Worm (Caenorhabditis elegans) whole organism, L1 larva: ENCODE data around the gene C14C11.2.

Experiments used
- egl-27 ChIP-seq, 2 experiments: fragments of 150-350 bp in 1 of 2; sonication (generic microtip); optimal IDR thresholded peaks; 3 replicates each; lab custom pipeline; 2017 to 2018; ENCODE audit warnings: missing biosample characterization in 2 of 2, missing genetic modification characterization in 2 of 2, missing genetic modification reagents in 2 of 2
- elt-2 ChIP-seq: sonication (generic microtip); optimal IDR thresholded peaks from 2 replicates; lab custom pipeline; 2016; ENCODE audit warnings: missing genetic modification characterization, mild to moderate bottlenecking, inconsistent platforms, missing compliant biosample characterization, missing genetic modification reagents
- lsy-2 ChIP-seq, 2 experiments: fragments of 150-350 bp; optimal IDR thresholded peaks; 2 replicates each; lab custom pipeline; 2014; ENCODE audit warnings: missing biosample characterization in 2 of 2, missing genetic modification characterization in 2 of 2
- nhr-77 ChIP-seq: fragments of 150-350 bp; optimal IDR thresholded peaks from 2 replicates; lab custom pipeline; 2014; ENCODE audit warnings: missing biosample characterization, missing genetic modification characterization
- xbp-1 ChIP-seq: sonication (generic microtip); optimal IDR thresholded peaks from 2 replicates; lab custom pipeline; 2016; ENCODE audit warnings: missing genetic modification characterization, missing compliant biosample characterization

ce11 chrV:5667337-5667736, 6.4 kb downstream of the C14C11.2 start:
- TF ChIP-seq xbp-1 (tag; lab: Kevin White, UChicago) (no peak), lsy-2 (tag; optimal IDR thresholded peaks at IDR 0.05; lab: Kevin White, UChicago) (no peak), elt-2 (tag; lab: Kevin White, UChicago) (no peak), egl-27 (tag; optimal IDR thresholded peaks at IDR 0.05; lab: Kevin White, UChicago) (no peak), nhr-77 (no peak)
